Fruit fly (Drosophila melanogaster) whole organism, wandering third instar larva: ENCODE results near the gene CG33688.

ENCODE experiments used
- CG32264 ChIP-seq: fragments of 200-800 bp; sonication (Bioruptor generic); optimal IDR thresholded peaks from 2 replicates; lab custom pipeline; 2016; ENCODE audit warnings: missing biosample characterization, missing genetic modification characterization
- CG9705 ChIP-seq: fragments of 200-800 bp; sonication (Bioruptor generic); optimal IDR thresholded peaks from 2 replicates; lab custom pipeline; 2018; ENCODE audit warnings: missing biosample characterization, mild to moderate bottlenecking, missing genetic modification characterization
- CrebA ChIP-seq: fragments of 200-800 bp; sonication (Bioruptor generic); optimal IDR thresholded peaks from 2 replicates; lab custom pipeline; 2016; ENCODE audit warnings: missing biosample characterization, mild to moderate bottlenecking, missing genetic modification characterization, borderline replicate concordance
- Dfd ChIP-seq: fragments of >200 bp; optimal IDR thresholded peaks from 2 replicates; lab custom pipeline; 2017; ENCODE audit warnings: missing biosample characterization, missing genetic modification characterization
- Dif ChIP-seq: fragments of 200-275, 200-300 bp; sonication (Bioruptor generic); optimal IDR thresholded peaks from 2 replicates; lab custom pipeline; 2018; ENCODE audit warnings: missing biosample characterization, missing genetic modification characterization; ENCODE audit not compliant: partially characterized antibody
- HLH106 ChIP-seq: fragments of 200-800 bp; optimal IDR thresholded peaks from 3 replicates; lab custom pipeline; 2019; ENCODE audit warnings: missing biosample characterization, mild to moderate bottlenecking, missing genetic modification characterization, moderate library complexity
- Hnf4 ChIP-seq: fragments of 200-800 bp; sonication (Bioruptor generic); optimal IDR thresholded peaks from 2 replicates; lab custom pipeline; 2016; ENCODE audit warnings: missing biosample characterization, mild to moderate bottlenecking, missing genetic modification characterization
- Hr78 ChIP-seq: fragments of >200 bp; optimal IDR thresholded peaks from 2 replicates; lab custom pipeline; 2017; ENCODE audit warnings: missing biosample characterization, missing genetic modification characterization
- Hr83 ChIP-seq: fragments of 200-300 bp; sonication (Bioruptor generic); optimal IDR thresholded peaks from 2 replicates; lab custom pipeline; 2016; ENCODE audit warnings: missing biosample characterization, mild to moderate bottlenecking, missing genetic modification characterization, moderate library complexity; ENCODE audit not compliant: poor library complexity, severe bottlenecking
- Jra ChIP-seq: sonication (Bioruptor generic); optimal IDR thresholded peaks from 2 replicates; lab custom pipeline; 2016; ENCODE audit warnings: missing biosample characterization, missing genetic modification characterization
- Mio ChIP-seq: sonication (Bioruptor generic); optimal IDR thresholded peaks from 2 replicates; lab custom pipeline; 2016; ENCODE audit warnings: missing biosample characterization, missing genetic modification characterization
- Myc ChIP-seq: fragments of >200 bp; optimal IDR thresholded peaks from 2 replicates; lab custom pipeline; 2017
- N ChIP-seq: fragments of >200 bp; optimal IDR thresholded peaks from 2 replicates; lab custom pipeline; 2018; ENCODE audit warnings: missing biosample characterization, missing external identifiers, missing genetic modification characterization
- Rel ChIP-seq, 2 experiments: fragments of 200-800 bp; sonication (Bioruptor generic) in 1 of 2; optimal IDR thresholded peaks; 2 replicates in 1 of 2; 3 replicates in 1 of 2; lab custom pipeline; 2016 to 2019; ENCODE audit warnings: mild to moderate bottlenecking in 2 of 2, missing biosample characterization in 2 of 2, missing genetic modification characterization in 2 of 2, moderate library complexity in 1 of 2
- Sp1 ChIP-seq: fragments of 200-800 bp; sonication (Bioruptor generic); optimal IDR thresholded peaks from 3 replicates; lab custom pipeline; 2019; ENCODE audit warnings: missing biosample characterization, mild to moderate bottlenecking, missing genetic modification characterization, moderate library complexity
- Vsx2 ChIP-seq: fragments of 200-300, 225-300 bp; sonication (Bioruptor generic); optimal IDR thresholded peaks from 2 replicates; lab custom pipeline; 2018; ENCODE audit warnings: missing biosample characterization, missing genetic modification characterization; ENCODE audit not compliant: partially characterized antibody
- br ChIP-seq: fragments of 200-800 bp; sonication (Bioruptor generic); optimal IDR thresholded peaks from 2 replicates; lab custom pipeline; 2016; ENCODE audit warnings: missing biosample characterization, missing genetic modification characterization
- brk ChIP-seq: fragments of 200-800 bp; sonication (Bioruptor generic); optimal IDR thresholded peaks from 2 replicates; lab custom pipeline; 2016; ENCODE audit warnings: missing biosample characterization, mild to moderate bottlenecking, missing genetic modification characterization
- dl ChIP-seq, 2 experiments: fragments of 175-275, 200-275 bp in 1 of 2; fragments of 200-275 bp in 1 of 2; sonication (Bioruptor generic); optimal IDR thresholded peaks; lab custom pipeline; 2018; ENCODE audit warnings: mild to moderate bottlenecking in 2 of 2, missing biosample characterization in 2 of 2, missing genetic modification characterization in 2 of 2, moderate library complexity in 2 of 2; ENCODE audit not compliant: partially characterized antibody in 2 of 2, insufficient read depth in 1 of 2
- dsf ChIP-seq: sonication (Bioruptor generic); optimal IDR thresholded peaks from 2 replicates; lab custom pipeline; 2016; ENCODE audit warnings: missing biosample characterization, missing genetic modification characterization, borderline replicate concordance
- ey ChIP-seq: fragments of 200-800 bp; sonication (Bioruptor generic); optimal IDR thresholded peaks from 2 replicates; lab custom pipeline; 2016; ENCODE audit warnings: missing biosample characterization, missing genetic modification characterization
- foxo ChIP-seq, 2 experiments: fragments of 200-800 bp; sonication (Bioruptor generic); optimal IDR thresholded peaks; 2 replicates in 1 of 2; 3 replicates in 1 of 2; lab custom pipeline; 2016 to 2017; ENCODE audit warnings: missing biosample characterization in 2 of 2, missing genetic modification characterization in 2 of 2
- fru ChIP-seq: fragments of 200-800 bp; sonication (Bioruptor generic); optimal IDR thresholded peaks from 3 replicates; lab custom pipeline; 2016; ENCODE audit warnings: missing biosample characterization, mild to moderate bottlenecking, missing genetic modification characterization
- h ChIP-seq: fragments of 200-800 bp; sonication (Bioruptor generic); optimal IDR thresholded peaks from 3 replicates; lab custom pipeline; 2016; ENCODE audit warnings: missing biosample characterization, mild to moderate bottlenecking, missing genetic modification characterization
- jim ChIP-seq: fragments of 175-275, 200-325 bp; sonication (Bioruptor generic); optimal IDR thresholded peaks from 2 replicates; lab custom pipeline; 2016; ENCODE audit warnings: missing biosample characterization, mild to moderate bottlenecking, missing genetic modification characterization
- lola ChIP-seq: fragments of >200 bp; optimal IDR thresholded peaks from 2 replicates; lab custom pipeline; 2017; ENCODE audit warnings: missing biosample characterization, missing genetic modification characterization
- psq ChIP-seq: fragments of 200-800 bp; sonication (Bioruptor generic); optimal IDR thresholded peaks from 3 replicates; lab custom pipeline; 2017; ENCODE audit warnings: missing biosample characterization, mild to moderate bottlenecking, missing genetic modification characterization, moderate library complexity
- rgr ChIP-seq: fragments of 200-800 bp; sonication (Bioruptor generic); optimal IDR thresholded peaks from 3 replicates; lab custom pipeline; 2016; ENCODE audit warnings: missing biosample characterization, mild to moderate bottlenecking, missing genetic modification characterization
- sage ChIP-seq: fragments of 200-800 bp; sonication (Bioruptor generic); optimal IDR thresholded peaks from 2 replicates; lab custom pipeline; 2016; ENCODE audit warnings: missing biosample characterization, mild to moderate bottlenecking, missing genetic modification characterization
- sv ChIP-seq: fragments of 200-800 bp; sonication (Bioruptor generic); optimal IDR thresholded peaks from 3 replicates; lab custom pipeline; 2016; ENCODE audit warnings: missing biosample characterization, missing genetic modification characterization
- tai ChIP-seq: sonication (Bioruptor generic); optimal IDR thresholded peaks from 2 replicates; lab custom pipeline; 2016; ENCODE audit warnings: missing biosample characterization, missing genetic modification characterization
- usp ChIP-seq: fragments of >200 bp; optimal IDR thresholded peaks from 2 replicates; lab custom pipeline; 2017; ENCODE audit warnings: missing biosample characterization, missing genetic modification characterization
- woc ChIP-seq: sonication (Bioruptor generic); optimal IDR thresholded peaks from 2 replicates; lab custom pipeline; 2016; ENCODE audit warnings: missing biosample characterization, mild to moderate bottlenecking, missing genetic modification characterization

The CG33688 gene

DNA sequence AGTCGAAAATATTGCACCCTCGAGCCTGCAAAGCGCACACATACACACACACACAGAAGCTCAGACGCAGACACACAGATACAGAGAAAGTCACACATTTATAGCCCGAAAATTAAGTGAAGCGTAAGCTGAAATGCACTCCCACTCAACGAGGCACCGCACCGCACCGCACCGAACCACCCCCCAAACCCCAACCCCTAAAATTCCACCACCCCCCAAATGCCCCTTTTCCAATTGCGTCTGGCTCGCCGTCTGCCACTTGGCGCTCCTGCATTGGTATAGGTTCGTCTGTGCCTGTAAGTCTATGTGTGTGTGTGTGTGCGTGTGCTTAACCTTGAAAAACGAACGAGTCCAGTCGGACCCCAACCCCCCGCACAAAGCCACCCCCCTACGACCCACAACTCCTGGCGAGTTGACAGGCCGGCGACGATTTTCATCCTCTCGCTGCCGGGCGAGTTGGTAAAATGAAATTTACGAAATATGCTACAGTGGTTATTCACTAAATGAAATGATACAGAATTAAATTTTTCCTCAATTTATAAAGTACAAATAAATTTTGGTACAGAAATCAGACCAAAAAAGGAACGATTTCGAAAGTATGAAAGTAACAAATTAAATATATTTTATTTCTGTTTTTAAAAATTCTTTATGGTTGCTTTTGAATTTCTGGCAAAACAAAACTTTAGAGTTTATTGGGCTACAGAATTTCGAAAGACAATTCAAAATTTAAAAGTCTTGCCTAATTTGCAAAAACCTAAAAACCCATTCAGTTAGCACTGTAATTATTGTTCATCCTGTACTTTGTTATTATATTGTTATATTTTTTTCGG is 16.2 kb upstream of the CG33688 start (continued):
- TF ChIP-seq woc (GFP tag; lab: Kevin White, UChicago) (peak; percentile 39), Vsx2 (GFP tag; lab: Kevin White, UChicago) (peak; percentile 9), rgr (GFP tag; lab: Kevin White, UChicago) (peak; percentile 56), psq (GFP tag; lab: Kevin White, UChicago) (peak; percentile 55), Mio (GFP tag; lab: Kevin White, UChicago) (no peak), Myc (no peak), usp (GFP tag; lab: Kevin White, UChicago) (no peak), CG32264 (GFP tag; lab: Kevin White, UChicago) (no peak)
- TF ChIP-seq, all 38 proteins: peak for 19

DNA sequence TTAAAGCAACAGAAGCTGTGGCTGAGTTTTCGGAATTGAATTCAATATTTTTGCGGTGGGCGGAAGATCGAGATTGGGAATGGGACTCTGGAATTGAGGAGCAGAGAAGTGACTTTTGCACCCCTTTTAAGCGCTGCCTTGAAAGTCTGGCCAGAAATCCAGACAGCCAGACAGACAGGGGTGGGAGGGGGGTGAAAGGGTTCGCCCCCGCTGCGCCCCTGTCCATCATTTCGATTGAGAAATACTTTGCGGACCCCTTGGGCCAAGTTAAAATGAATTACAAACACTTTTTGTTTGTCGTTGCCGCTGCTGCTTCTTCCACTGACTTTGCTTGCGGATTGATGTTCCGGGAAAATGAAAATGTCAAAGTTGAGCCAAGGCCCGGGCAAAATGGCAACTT is 15.5 kb upstream of the CG33688 start:
- TF ChIP-seq Jra (no peak), sv (GFP tag; lab: Kevin White, UChicago) (no peak), fru (GFP tag; lab: Kevin White, UChicago) (no peak), Hnf4 (GFP tag; lab: Kevin White, UChicago) (no peak), Dfd (GFP tag; lab: Kevin White, UChicago) (no peak), HLH106 (tag; lab: Kevin White, UChicago) (no peak), sage (no peak), Hr78 (no peak), Myc (no peak), psq (GFP tag; lab: Kevin White, UChicago) (no peak)

DNA sequence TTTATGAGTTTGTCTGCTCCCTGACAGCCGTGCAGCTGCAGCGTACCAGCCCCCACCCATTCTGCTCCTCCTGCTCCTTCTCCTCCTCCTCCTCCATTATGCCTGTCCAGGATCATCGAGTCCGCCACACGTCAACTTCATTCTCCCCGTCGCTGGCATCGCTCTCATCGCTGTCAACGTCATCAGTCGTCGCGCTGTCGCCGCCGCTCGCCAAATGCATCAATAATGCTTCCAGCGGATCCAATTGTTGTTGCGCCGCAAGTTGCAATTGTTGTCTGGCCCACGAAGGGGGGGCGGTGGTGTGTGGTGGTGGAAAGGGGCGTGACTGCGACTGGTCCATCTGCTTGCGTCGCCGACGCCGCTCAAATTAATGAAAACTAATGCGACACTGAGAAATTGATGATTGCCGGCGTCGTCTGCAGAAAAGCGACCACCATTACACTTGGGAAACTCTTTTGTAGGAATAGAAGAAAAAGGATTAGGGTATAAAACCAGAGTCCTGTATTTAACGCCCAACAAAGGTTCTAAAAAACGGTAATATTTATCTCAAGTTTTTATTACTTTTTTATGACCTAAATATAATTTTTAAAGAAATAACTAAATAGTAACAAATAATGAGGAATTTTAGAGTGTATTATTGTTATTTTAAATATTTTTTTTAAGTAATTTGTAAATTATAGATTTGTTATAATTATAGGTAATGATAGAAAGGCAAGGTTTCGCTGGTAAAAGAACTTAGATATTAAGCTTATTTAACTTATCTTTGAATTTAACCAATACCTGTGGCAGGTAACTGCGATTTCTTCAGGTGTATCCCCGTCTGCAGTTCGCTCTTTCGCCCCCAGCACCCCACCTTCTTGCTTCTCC is 9.7 kb upstream of the CG33688 start:
- no peak for TF ChIP-seq Rel (GFP tag; optimal IDR thresholded peaks at IDR 0.05; lab: Kevin White, UChicago)
- no peak for TF ChIP-seq Rel (tag; optimal IDR thresholded peaks at IDR 0.05; lab: Kevin White, UChicago)
- peak; percentile 62 for TF ChIP-seq woc (GFP tag; lab: Kevin White, UChicago)
- TF ChIP-seq HLH106 (tag; lab: Kevin White, UChicago) = peak; percentile 50
- no peak for TF ChIP-seq N
- peak in 1 of 2 experiments; percentile 60 for TF ChIP-seq foxo (GFP tag; optimal IDR thresholded peaks at IDR 0.05; lab: Kevin White, UChicago)
- peak; percentile 35 for TF ChIP-seq psq (GFP tag; lab: Kevin White, UChicago)
- TF ChIP-seq h (GFP tag; lab: Kevin White, UChicago) = peak; percentile 14
- TF ChIP-seq dsf = no peak
- peak; percentile 46 for TF ChIP-seq Sp1 (GFP tag; lab: Kevin White, UChicago)

DNA sequence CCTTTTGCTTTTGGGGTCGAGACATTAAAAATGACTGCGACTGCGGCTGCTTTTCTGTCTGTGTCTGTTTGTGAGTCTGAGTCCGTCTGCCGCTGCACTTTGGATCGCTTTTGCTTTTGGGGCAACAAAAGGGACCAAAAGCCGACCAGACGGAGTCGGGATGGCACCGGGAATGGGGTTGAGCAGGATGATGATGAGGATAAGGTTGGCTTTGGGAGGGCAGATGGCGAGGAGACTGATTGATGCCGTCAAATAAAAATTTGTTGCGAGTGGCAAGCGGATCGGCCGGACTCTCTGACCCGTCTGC is 9.1 kb upstream of the CG33688 start:
- TF ChIP-seq Hr83 (GFP tag; lab: Kevin White, UChicago) (peak; percentile 7), foxo (GFP tag; optimal IDR thresholded peaks at IDR 0.05; lab: Kevin White, UChicago) (peak in 1 of 2 experiments; percentile 11), Hnf4 (GFP tag; lab: Kevin White, UChicago) (peak; percentile 55), HLH106 (tag; lab: Kevin White, UChicago) (no peak), fru (GFP tag; lab: Kevin White, UChicago) (peak; percentile 13), br (GFP tag; lab: Kevin White, UChicago) (peak; percentile 23), Dif (peak; percentile 31), Sp1 (GFP tag; lab: Kevin White, UChicago) (no peak), sage (no peak), Rel (GFP tag; optimal IDR thresholded peaks at IDR 0.05; lab: Kevin White, UChicago) (no peak), Rel (tag; optimal IDR thresholded peaks at IDR 0.05; lab: Kevin White, UChicago) (peak; percentile 14)

DNA sequence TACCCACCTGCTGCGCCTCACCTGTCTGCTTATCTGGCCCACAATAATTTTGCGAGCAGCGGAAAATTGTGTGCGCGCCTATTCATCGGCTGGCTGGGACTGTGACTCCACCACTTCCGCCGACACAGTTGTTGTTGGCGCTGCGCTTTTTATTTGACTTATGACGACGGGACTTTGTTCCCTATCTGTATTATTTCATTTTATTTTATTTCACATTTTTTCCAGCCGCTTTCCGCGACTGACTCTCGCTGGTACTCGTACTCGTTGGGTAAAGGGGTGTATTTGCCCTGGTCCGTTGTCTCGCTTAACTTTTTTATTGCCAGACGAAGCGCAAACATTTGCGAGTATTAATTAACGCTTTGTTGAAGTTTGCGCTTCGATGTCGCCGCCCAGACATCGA is 8.1 kb upstream of the CG33688 start:
- peak; percentile 50 for TF ChIP-seq Sp1 (GFP tag; lab: Kevin White, UChicago)
- TF ChIP-seq usp (GFP tag; lab: Kevin White, UChicago) = no peak
- peak; percentile 9 for TF ChIP-seq ey (GFP tag; lab: Kevin White, UChicago)
- no peak for TF ChIP-seq CG32264 (GFP tag; lab: Kevin White, UChicago)
- peak; percentile 54 for TF ChIP-seq h (GFP tag; lab: Kevin White, UChicago)
- TF ChIP-seq woc (GFP tag; lab: Kevin White, UChicago) = no peak
- peak; percentile 28 for TF ChIP-seq fru (GFP tag; lab: Kevin White, UChicago)
- peak; percentile 9 for TF ChIP-seq Jra
- no peak for TF ChIP-seq N
- peak; percentile 49 for TF ChIP-seq br (GFP tag; lab: Kevin White, UChicago)
- TF ChIP-seq psq (GFP tag; lab: Kevin White, UChicago) = peak; percentile 0
- TF ChIP-seq Rel (GFP tag; optimal IDR thresholded peaks at IDR 0.05; lab: Kevin White, UChicago) = no peak
- TF ChIP-seq Rel (tag; optimal IDR thresholded peaks at IDR 0.05; lab: Kevin White, UChicago) = peak; percentile 52
- no peak for TF ChIP-seq Dif
- TF ChIP-seq lola (GFP tag; lab: Kevin White, UChicago) = no peak
- no peak for TF ChIP-seq tai (GFP tag; lab: Kevin White, UChicago)
- TF ChIP-seq dl (GFP tag; optimal IDR thresholded peaks at IDR 0.05; lab: Kevin White, UChicago; ENCODE audit: insufficient read depth in 1 of 2, partially characterized antibody in 2 of 2) = no peak
- no peak for TF ChIP-seq sv (GFP tag; lab: Kevin White, UChicago)
- peak; percentile 30 for TF ChIP-seq sage
- TF ChIP-seq CG9705 (GFP tag; lab: Kevin White, UChicago) = no peak
- peak; percentile 49 for TF ChIP-seq rgr (GFP tag; lab: Kevin White, UChicago)
- TF ChIP-seq Dfd (GFP tag; lab: Kevin White, UChicago) = no peak
- peak; percentile 61 for TF ChIP-seq Hnf4 (GFP tag; lab: Kevin White, UChicago)
- TF ChIP-seq CrebA = peak; percentile 73
- peak; percentile 18 for TF ChIP-seq HLH106 (tag; lab: Kevin White, UChicago)
- no peak for TF ChIP-seq jim (GFP tag; lab: Kevin White, UChicago)
- TF ChIP-seq Hr83 (GFP tag; lab: Kevin White, UChicago) = peak; percentile 22
- no peak for TF ChIP-seq brk (GFP tag; lab: Kevin White, UChicago)
